Worm (Caenorhabditis elegans) whole organism, young adult: ENCODE measurements around the gene idh-2.

Experiments
- B0019.2 ChIP-seq: fragments of 200-800 bp; sonication (Bioruptor generic); conservative IDR thresholded peaks from 2 replicates; pipeline ENCODE4 v1.3.6; 2022; ENCODE audit warnings: missing genetic modification reagents, missing genetic modification characterization, missing compliant biosample characterization
- B0336.3 ChIP-seq: fragments of 200-800 bp; sonication (Bioruptor generic); IDR thresholded peaks from 2 replicates; pipeline ENCODE4 v1.3.6; 2022; ENCODE audit warnings: missing genetic modification characterization, missing compliant biosample characterization
- F33H1.4 ChIP-seq: fragments of 200-800 bp; sonication (Bioruptor generic); IDR thresholded peaks from 2 replicates; pipeline ENCODE4 v1.3.6; 2022; ENCODE audit warnings: missing genetic modification reagents, missing genetic modification characterization, missing compliant biosample characterization
- F55B11.4 ChIP-seq: sonication (generic microtip); optimal IDR thresholded peaks from 2 replicates; lab custom pipeline; 2016; ENCODE audit warnings: missing compliant biosample characterization, missing genetic modification characterization, borderline replicate concordance; ENCODE audit not compliant: insufficient read depth
- F57C9.4 ChIP-seq: sonication (generic microtip); optimal IDR thresholded peaks from 2 replicates; lab custom pipeline; 2017; ENCODE audit warnings: mild to moderate bottlenecking, missing genetic modification characterization, missing compliant biosample characterization
- akir-1 ChIP-seq: fragments of 200-800 bp; sonication (Bioruptor generic); optimal IDR thresholded peaks from 2 replicates; lab custom pipeline; 2018; ENCODE audit warnings: mild to moderate bottlenecking, missing genetic modification characterization, moderate library complexity, missing compliant biosample characterization
- aptf-2 ChIP-seq: fragments of 200-800 bp; sonication (Bioruptor generic); conservative IDR thresholded peaks from 2 replicates; pipeline ENCODE4 v1.3.6; 2022; ENCODE audit warnings: missing genetic modification reagents, missing genetic modification characterization, missing compliant biosample characterization
- athp-1 ChIP-seq: sonication (generic microtip); optimal IDR thresholded peaks from 2 replicates; lab custom pipeline; 2017; ENCODE audit warnings: mild to moderate bottlenecking, missing genetic modification characterization, missing compliant biosample characterization
- attf-3 ChIP-seq: fragments of 200-800 bp; sonication (Bioruptor generic); conservative IDR thresholded peaks from 2 replicates; pipeline ENCODE4 v1.3.6; 2022; ENCODE audit warnings: missing genetic modification reagents, missing genetic modification characterization, missing compliant biosample characterization
- attf-5 ChIP-seq: fragments of 200-800 bp; sonication (Bioruptor generic); optimal IDR thresholded peaks from 2 replicates; lab custom pipeline; 2018; ENCODE audit warnings: mild to moderate bottlenecking, missing genetic modification characterization, missing compliant biosample characterization
- attf-6 ChIP-seq: fragments of 200-800 bp; sonication (Bioruptor generic); IDR thresholded peaks from 2 replicates; pipeline ENCODE4 v1.3.6; 2022; ENCODE audit warnings: missing genetic modification reagents, missing genetic modification characterization, missing compliant biosample characterization
- bed-1 ChIP-seq: fragments of 200-800 bp; sonication (Bioruptor generic); IDR thresholded peaks from 2 replicates; pipeline ENCODE4 v1.3.6; 2022; ENCODE audit warnings: missing genetic modification reagents, missing genetic modification characterization, missing compliant biosample characterization
- cebp-1 ChIP-seq, 2 experiments: fragments of 200-800 bp in 1 of 2; sonication (Bioruptor generic) in 1 of 2; sonication (generic microtip) in 1 of 2; IDR thresholded peaks in 1 of 2; optimal IDR thresholded peaks in 1 of 2; 2 replicates each; pipeline versions ENCODE4 v1.3.6 to Lab custom; 2017 to 2022; ENCODE audit warnings: missing compliant biosample characterization in 2 of 2, missing genetic modification characterization in 2 of 2, mild to moderate bottlenecking in 1 of 2, missing genetic modification reagents in 1 of 2, moderate library complexity in 1 of 2
- cebp-2 ChIP-seq: fragments of 200-800 bp; sonication (Bioruptor generic); IDR thresholded peaks from 2 replicates; pipeline ENCODE4 v1.3.6; 2022; ENCODE audit warnings: missing genetic modification characterization, missing compliant biosample characterization
- ceh-100 ChIP-seq: fragments of 200-800 bp; sonication (Bioruptor generic); IDR thresholded peaks from 2 replicates; pipeline ENCODE4 v1.3.6; 2022; ENCODE audit warnings: missing genetic modification reagents, missing genetic modification characterization, missing compliant biosample characterization
- ceh-27 ChIP-seq: fragments of 200-800 bp; sonication (Bioruptor generic); optimal IDR thresholded peaks from 2 replicates; lab custom pipeline; 2018; ENCODE audit warnings: mild to moderate bottlenecking, missing genetic modification characterization, moderate library complexity, missing compliant biosample characterization
- ceh-58 ChIP-seq: fragments of 200-800 bp; sonication (Bioruptor generic); IDR thresholded peaks from 2 replicates; pipeline ENCODE4 v1.3.6; 2022; ENCODE audit warnings: missing genetic modification characterization, missing compliant biosample characterization
- die-1 ChIP-seq: sonication (generic microtip); optimal IDR thresholded peaks from 2 replicates; lab custom pipeline; 2016; ENCODE audit warnings: missing genotype, mild to moderate bottlenecking, missing genetic modification characterization, missing compliant biosample characterization
- egrh-3 ChIP-seq: fragments of 200-800 bp; sonication (Bioruptor generic); IDR thresholded peaks from 2 replicates; pipeline ENCODE4 v1.3.6; 2022; ENCODE audit warnings: missing genetic modification reagents, missing genetic modification characterization, missing compliant biosample characterization
- ets-4 ChIP-seq: fragments of 200-800 bp; sonication (Bioruptor generic); optimal IDR thresholded peaks from 2 replicates; lab custom pipeline; 2018; ENCODE audit warnings: mild to moderate bottlenecking, missing genetic modification characterization, missing compliant biosample characterization
- gei-17 ChIP-seq: fragments of 200-800 bp; sonication (Bioruptor generic); optimal IDR thresholded peaks from 2 replicates; lab custom pipeline; 2018; ENCODE audit warnings: mild to moderate bottlenecking, missing genetic modification characterization, missing compliant biosample characterization
- him-1 ChIP-seq: sonication (generic microtip); optimal IDR thresholded peaks from 2 replicates; lab custom pipeline; 2016; ENCODE audit warnings: missing genotype, missing genetic modification reagents, missing genetic modification characterization, missing compliant biosample characterization
- lin-26 ChIP-seq: fragments of 200-800 bp; sonication (Bioruptor generic); IDR thresholded peaks from 2 replicates; pipeline ENCODE4 v1.3.6; 2022; ENCODE audit warnings: missing genetic modification reagents, missing genetic modification characterization, missing compliant biosample characterization
- lin-54 ChIP-seq: fragments of 200-800 bp; sonication (Bioruptor generic); optimal IDR thresholded peaks from 2 replicates; lab custom pipeline; 2018; ENCODE audit warnings: mild to moderate bottlenecking, missing genetic modification characterization, missing compliant biosample characterization
- lir-1 ChIP-seq: fragments of 200-800 bp; sonication (Bioruptor generic); conservative IDR thresholded peaks from 2 replicates; pipeline ENCODE4 v1.3.6; 2022; ENCODE audit warnings: missing genetic modification reagents, missing genetic modification characterization, missing compliant biosample characterization
- lsy-27 ChIP-seq: sonication (generic microtip); optimal IDR thresholded peaks from 2 replicates; lab custom pipeline; 2017; ENCODE audit warnings: missing genetic modification characterization, mild to moderate bottlenecking, missing compliant biosample characterization, antibody characterized with exemption, missing genotype, borderline replicate concordance; ENCODE audit not compliant: insufficient read depth
- madf-6 ChIP-seq: fragments of 200-800 bp; sonication (Bioruptor generic); IDR thresholded peaks from 2 replicates; pipeline ENCODE4 v1.3.6; 2022; ENCODE audit warnings: missing genetic modification reagents, missing genetic modification characterization, missing compliant biosample characterization
- mxl-1 ChIP-seq: sonication (generic microtip); optimal IDR thresholded peaks from 2 replicates; lab custom pipeline; 2016; ENCODE audit warnings: missing genetic modification characterization, missing compliant biosample characterization
- nhr-179 ChIP-seq: sonication (generic microtip); optimal IDR thresholded peaks from 2 replicates; lab custom pipeline; 2016; ENCODE audit warnings: mild to moderate bottlenecking, missing genetic modification characterization, missing compliant biosample characterization
- nhr-27 ChIP-seq: fragments of 200-800 bp; sonication (Bioruptor generic); optimal IDR thresholded peaks from 2 replicates; lab custom pipeline; 2018; ENCODE audit warnings: mild to moderate bottlenecking, missing genetic modification characterization, moderate library complexity, missing compliant biosample characterization
- sdz-38 ChIP-seq: sonication (generic microtip); optimal IDR thresholded peaks from 2 replicates; lab custom pipeline; 2016; ENCODE audit warnings: missing genotype, missing genetic modification characterization, missing compliant biosample characterization
- snpc-1.3 ChIP-seq: sonication (generic microtip); optimal IDR thresholded peaks from 2 replicates; lab custom pipeline; 2017; ENCODE audit warnings: missing genetic modification characterization, mild to moderate bottlenecking, missing compliant biosample characterization, antibody characterized with exemption, moderate library complexity, missing genotype, missing genetic modification reagents; ENCODE audit not compliant: insufficient read depth
- zfh-2 ChIP-seq: fragments of 200-800 bp; sonication (Bioruptor generic); conservative IDR thresholded peaks from 2 replicates; pipeline ENCODE4 v1.3.6; 2022; ENCODE audit warnings: missing genetic modification reagents, missing genetic modification characterization, missing compliant biosample characterization
- zim-3 ChIP-seq: sonication (generic microtip); optimal IDR thresholded peaks from 2 replicates; lab custom pipeline; 2017; ENCODE audit warnings: mild to moderate bottlenecking, missing genetic modification characterization, moderate library complexity, missing compliant biosample characterization
- ztf-28 ChIP-seq: fragments of 200-800 bp; sonication (Bioruptor generic); IDR thresholded peaks from 2 replicates; pipeline ENCODE4 v1.3.6; 2022; ENCODE audit warnings: missing genetic modification reagents, missing genetic modification characterization, missing compliant biosample characterization

idh-2 gene

ce11 chrX:11193670-11194069, 22.1 kb upstream of the idh-2 start:
- no peak for TF ChIP-seq F33H1.4 (GFP tag; lab: Robert Waterston, UW)
- TF ChIP-seq ceh-100, result no peak
- TF ChIP-seq die-1 (tag; lab: Kevin White, UChicago), result no peak
- TF ChIP-seq snpc-1.3 (tag; lab: Kevin White, UChicago), result no peak
- TF ChIP-seq ceh-58 (GFP tag; lab: Robert Waterston, UW), result no peak
- no peak for TF ChIP-seq bed-1 (GFP tag; lab: Robert Waterston, UW)
- no peak for TF ChIP-seq zfh-2 (GFP tag; lab: Robert Waterston, UW)
- no peak for TF ChIP-seq aptf-2 (GFP tag; lab: Robert Waterston, UW)
- TF ChIP-seq zim-3, result no peak
- TF ChIP-seq ets-4 (GFP tag; lab: Kevin White, UChicago), result no peak
- no peak for TF ChIP-seq lsy-27 (tag; lab: Kevin White, UChicago)
- TF ChIP-seq sdz-38 (tag; lab: Kevin White, UChicago), result no peak
- TF ChIP-seq madf-6 (GFP tag; lab: Robert Waterston, UW), result no peak
- TF ChIP-seq akir-1 (GFP tag; lab: Kevin White, UChicago), result no peak

ce11 chrX:11196741-11197140, 19.1 kb upstream of the idh-2 start, which contains the start of gene C34F6.1:
Gene C34F6.1, minus strand, starts transcription at chrX:11196841.
- TF ChIP-seq attf-6 (GFP tag; lab: Robert Waterston, UW) (no peak), B0019.2 (GFP tag; lab: Robert Waterston, UW) (no peak), nhr-27 (tag; lab: Kevin White, UChicago) (no peak)
- TF ChIP-seq, all 124 proteins: peak for 0

ce11 chrX:11199155-11199554, 16.6 kb upstream of the idh-2 start, which contains the start of gene col-178:
Gene col-178, plus strand, starts transcription at chrX:11199455.
- TF ChIP-seq F57C9.4 (tag; lab: Kevin White, UChicago) (no peak), gei-17 (GFP tag; lab: Kevin White, UChicago) (no peak)
- TF ChIP-seq, all 124 proteins: peak for 0

ce11 chrX:11199833-11200232, 16.0 kb upstream of the idh-2 start:
- peak; percentile 68; the same call in 1 of the 2 replicates for TF ChIP-seq zfh-2 (GFP tag; lab: Robert Waterston, UW)
- TF ChIP-seq ztf-28 (GFP tag; lab: Robert Waterston, UW), result 0 out of 2 replicates have a peak, but pooled peaks have one; percentile 51
- TF ChIP-seq egrh-3 (GFP tag; lab: Robert Waterston, UW), result peak; percentile 85; the same call in 1 of the 2 replicates

ce11 chrX:11201165-11201564, 14.6 kb upstream of the idh-2 start, which contains the start of gene col-179:
Gene col-179, plus strand, starts transcription at chrX:11201465.
- TF ChIP-seq B0336.3 (GFP tag; lab: Robert Waterston, UW) (no peak), nhr-179 (tag; lab: Kevin White, UChicago) (no peak), attf-5 (GFP tag; lab: Kevin White, UChicago) (no peak), him-1 (tag; lab: Kevin White, UChicago) (no peak), F57C9.4 (tag; lab: Kevin White, UChicago) (no peak), attf-3 (GFP tag; lab: Robert Waterston, UW) (no peak), cebp-2 (GFP tag; lab: Robert Waterston, UW) (no peak), lir-1 (no peak), mxl-1 (tag; lab: Kevin White, UChicago) (no peak), athp-1 (tag; lab: Kevin White, UChicago) (no peak), ceh-27 (GFP tag; lab: Kevin White, UChicago) (no peak), F55B11.4 (tag; lab: Kevin White, UChicago) (no peak), zfh-2 (GFP tag; lab: Robert Waterston, UW) (no peak), lin-54 (GFP tag; lab: Kevin White, UChicago) (no peak), lin-26 (GFP tag; lab: Robert Waterston, UW) (no peak), sdz-38 (tag; lab: Kevin White, UChicago) (no peak), cebp-1 (GFP tag; IDR thresholded peaks at IDR 0.05; lab: Robert Waterston, UW) (no peak), cebp-1 (tag; optimal IDR thresholded peaks at IDR 0.05; lab: Kevin White, UChicago) (no peak)
